Worm (Caenorhabditis elegans): ENCODE data around the gene spig-3.

spig-3 gene

DNA sequence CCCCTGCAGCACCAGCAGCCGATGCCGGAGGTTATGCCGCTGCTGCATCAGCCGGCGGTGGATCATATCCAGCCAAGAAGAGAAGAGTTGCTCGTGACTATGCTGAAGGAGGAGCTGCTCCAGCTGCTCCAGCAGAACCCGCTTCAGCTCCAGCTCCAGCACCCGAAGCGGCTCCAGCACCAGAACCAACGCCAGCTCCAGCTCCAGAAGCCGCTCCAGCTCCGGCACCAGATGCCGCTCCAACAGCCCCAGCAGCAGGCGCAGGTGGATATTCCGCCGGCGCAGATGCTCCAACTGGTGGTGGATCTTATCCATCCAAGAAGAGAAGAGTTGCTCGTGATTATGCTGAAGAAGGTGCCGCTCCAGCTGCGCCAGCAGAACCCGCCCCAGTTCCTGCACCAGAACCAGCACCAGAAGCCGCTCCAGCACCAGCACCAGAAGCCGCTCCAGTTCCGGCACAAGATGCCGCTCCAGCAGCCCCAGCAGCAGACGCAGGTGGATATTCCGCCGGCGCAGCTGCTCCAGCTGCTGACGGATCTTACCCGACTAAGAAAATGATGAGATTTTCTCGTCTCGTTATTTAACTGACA, 21.4 kb upstream of the spig-3 start:
- TF ChIP-seq nhr-28 (tag; optimal IDR thresholded peaks at IDR 0.05) = no peak
- no peak for TF ChIP-seq nhr-12 (tag; optimal IDR thresholded peaks at IDR 0.05)
- TF ChIP-seq hmg-11 (tag; optimal IDR thresholded peaks at IDR 0.05) = no peak
- no peak for TF ChIP-seq daf-12 (tag; optimal IDR thresholded peaks at IDR 0.05)

ce11 chrV:14320246-14320645, 20.8 kb upstream of the spig-3 start, which contains the start of gene F47B8.14:
Gene F47B8.14, plus strand, starts transcription at chrV:14320546.
- TF ChIP-seq snpc-4 (tag; optimal IDR thresholded peaks at IDR 0.05) (no peak), mdl-1 (tag; optimal IDR thresholded peaks at IDR 0.05) (no peak), ceh-9 (tag; optimal IDR thresholded peaks at IDR 0.05) (no peak), nhr-25 (tag; optimal IDR thresholded peaks at IDR 0.05) (no peak), fkh-2 (tag; optimal IDR thresholded peaks at IDR 0.05) (no peak)

DNA sequence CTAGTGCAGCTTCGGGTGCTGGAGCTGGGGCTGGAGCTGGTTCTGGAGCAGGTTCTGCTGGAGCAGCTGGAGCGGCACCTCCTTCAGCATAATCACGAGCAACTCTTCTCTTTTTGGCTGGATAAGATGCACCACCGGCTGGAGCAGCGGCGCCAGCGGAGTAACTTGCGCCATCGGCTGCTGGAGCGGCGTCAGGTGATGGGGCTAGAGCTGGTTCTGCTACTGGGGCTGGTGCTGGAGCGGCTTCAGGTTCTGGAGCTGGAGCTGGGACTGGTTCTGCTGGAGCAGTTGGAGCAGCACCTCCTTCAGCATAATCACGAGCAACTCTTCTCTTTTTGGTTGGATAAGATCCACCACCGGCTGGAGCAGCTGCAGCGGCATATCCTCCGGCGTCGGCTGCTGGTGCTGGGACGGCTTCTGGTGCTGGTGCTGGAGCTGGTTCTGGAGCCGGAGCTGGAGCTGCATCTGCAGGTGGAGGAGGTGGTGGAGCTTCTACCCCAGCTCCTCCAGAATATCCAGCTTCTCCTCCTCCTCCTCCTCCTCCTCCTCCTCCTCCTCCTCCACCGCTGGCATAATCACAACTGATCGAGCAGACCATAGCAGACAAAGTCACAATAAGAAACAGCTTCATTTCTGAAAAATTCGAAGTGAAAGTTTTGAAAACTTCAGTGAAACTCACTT, 19.8 kb upstream of the spig-3 start, which contains the start of gene F47B8.13:
F47B8.13 (minus strand) TSS at position 631 of the 681 bp plus-strand sequence.
- TF ChIP-seq nfya-1 (tag; optimal IDR thresholded peaks at IDR 0.05; ENCODE audit: insufficient read depth) = no peak
- TF ChIP-seq ceh-9 (tag; optimal IDR thresholded peaks at IDR 0.05) = no peak
- TF ChIP-seq hmg-11 (tag; optimal IDR thresholded peaks at IDR 0.05) = no peak
- no peak for TF ChIP-seq unc-39 (tag; optimal IDR thresholded peaks at IDR 0.05)
- no peak for TF ChIP-seq nhr-43 (tag; optimal IDR thresholded peaks at IDR 0.05; ENCODE audit: poor library complexity, severe bottlenecking)
- no peak for TF ChIP-seq jun-1 (tag; optimal IDR thresholded peaks at IDR 0.05)
- TF ChIP-seq ama-1 (optimal IDR thresholded peaks at IDR 0.05) = no peak

DNA sequence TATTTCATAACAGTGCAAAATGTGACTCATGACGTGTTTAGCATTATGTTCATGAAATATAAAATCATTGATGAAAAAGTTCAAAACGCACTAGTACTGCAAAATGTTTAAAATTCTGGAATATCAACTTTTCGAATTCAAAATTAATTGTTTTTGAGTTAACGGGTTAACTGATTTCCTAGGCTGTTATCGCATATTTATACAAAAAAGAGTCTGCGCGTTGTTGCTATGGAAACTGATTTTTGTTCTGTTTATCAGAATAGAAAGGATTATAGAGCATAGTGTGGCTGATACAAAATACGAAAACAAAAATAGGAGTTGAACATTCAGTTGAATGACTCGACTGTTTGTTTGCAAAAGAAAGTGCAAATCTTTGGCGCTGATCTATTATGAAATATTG, 18.2 kb upstream of the spig-3 start:
- no peak for TF ChIP-seq nfya-1 (tag; optimal IDR thresholded peaks at IDR 0.05; ENCODE audit: insufficient read depth)
- no peak for TF ChIP-seq unc-62 (GFP tag; optimal IDR thresholded peaks at IDR 0.05)
- no peak for TF ChIP-seq eor-1 (tag; optimal IDR thresholded peaks at IDR 0.05)
- no peak for TF ChIP-seq ceh-9 (tag; optimal IDR thresholded peaks at IDR 0.05)
- TF ChIP-seq daf-12 (tag; optimal IDR thresholded peaks at IDR 0.05) = no peak
- TF ChIP-seq R02D3.7 (tag; optimal IDR thresholded peaks at IDR 0.05) = no peak
- no peak for TF ChIP-seq fos-1 (tag; optimal IDR thresholded peaks at IDR 0.05)
- TF ChIP-seq ama-1 (optimal IDR thresholded peaks at IDR 0.05) = no peak
- no peak for TF ChIP-seq egl-27 (tag; optimal IDR thresholded peaks at IDR 0.05)
- no peak for TF ChIP-seq ztf-11 (tag; optimal IDR thresholded peaks at IDR 0.05)
- no peak for TF ChIP-seq nhr-28 (tag; optimal IDR thresholded peaks at IDR 0.05)
- TF ChIP-seq fkh-10 (GFP tag; optimal IDR thresholded peaks at IDR 0.05) = no peak
- no peak for TF ChIP-seq unc-39 (tag; optimal IDR thresholded peaks at IDR 0.05)
- no peak for TF ChIP-seq nhr-25 (tag; optimal IDR thresholded peaks at IDR 0.05)
- TF ChIP-seq mml-1 (tag; optimal IDR thresholded peaks at IDR 0.05) = no peak
- TF ChIP-seq ceh-82 (tag; optimal IDR thresholded peaks at IDR 0.05) = no peak
- no peak for TF ChIP-seq hmg-11 (tag; optimal IDR thresholded peaks at IDR 0.05)
- no peak for TF ChIP-seq snpc-4 (tag; optimal IDR thresholded peaks at IDR 0.05)

DNA sequence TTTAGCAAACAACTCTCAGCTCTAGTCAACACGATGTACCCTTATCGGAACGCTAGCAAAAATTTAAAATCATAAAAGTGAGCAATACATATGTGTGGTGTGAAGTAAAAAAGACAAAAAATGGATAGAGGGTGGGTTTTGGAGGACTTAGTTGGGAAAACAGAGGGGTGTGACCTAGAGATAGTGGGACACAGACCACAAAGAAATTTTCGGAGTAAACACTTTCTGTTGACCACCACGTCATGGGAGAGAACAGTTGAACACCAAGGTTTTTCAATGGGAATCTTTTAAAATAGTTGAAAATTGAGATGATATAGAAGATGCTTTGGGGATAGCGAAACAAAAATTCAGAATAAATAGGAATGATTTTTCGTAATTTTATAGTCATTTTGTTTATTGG, 17.7 kb upstream of the spig-3 start:
- TF ChIP-seq snpc-4 (tag; optimal IDR thresholded peaks at IDR 0.05) = peak; percentile 41
- peak; percentile 11 for TF ChIP-seq nfya-1 (tag; optimal IDR thresholded peaks at IDR 0.05; ENCODE audit: insufficient read depth)
- no peak for TF ChIP-seq eor-1 (tag; optimal IDR thresholded peaks at IDR 0.05)
- no peak for TF ChIP-seq fkh-10 (GFP tag; optimal IDR thresholded peaks at IDR 0.05)
- peak; percentile 71 for TF ChIP-seq pha-4 (tag; optimal IDR thresholded peaks at IDR 0.05)

ce11 chrV:14316525-14316924, 17.1 kb upstream of the spig-3 start, which contains the start of gene F47B8.2:
Gene F47B8.2, minus strand, starts transcription at chrV:14316625.
- no peak for TF ChIP-seq egl-5 (tag; optimal IDR thresholded peaks at IDR 0.05)

DNA sequence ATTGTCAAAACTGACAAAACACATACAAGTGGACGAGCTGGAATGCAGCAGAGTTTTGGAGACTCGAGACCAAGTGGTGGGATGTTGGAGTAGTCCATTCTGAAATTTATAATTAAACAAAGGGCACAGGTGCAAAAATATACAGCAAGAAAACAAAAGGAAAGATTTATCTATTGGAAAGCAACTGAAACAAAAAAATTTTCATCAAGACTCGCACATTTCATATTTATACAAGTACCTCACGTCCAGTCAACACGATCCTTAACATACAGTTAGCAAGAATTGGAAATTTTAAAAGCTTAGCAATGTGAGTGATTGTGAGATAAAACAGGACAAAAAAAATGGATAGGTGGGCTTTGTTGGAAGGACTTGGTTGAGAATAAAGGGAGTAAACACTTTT, 14.8 kb upstream of the spig-3 start, which contains the start of gene F47B8.1:
F47B8.1 (minus strand) TSS at position 101 of the 400 bp plus-strand sequence.
- TF ChIP-seq aly-2 (tag; optimal IDR thresholded peaks at IDR 0.05) (no peak), nhr-76 (tag; optimal IDR thresholded peaks at IDR 0.05) (no peak), snpc-4 (tag; optimal IDR thresholded peaks at IDR 0.05) (no peak), nhr-43 (tag; optimal IDR thresholded peaks at IDR 0.05; ENCODE audit: poor library complexity, severe bottlenecking) (no peak), lsy-12 (tag; optimal IDR thresholded peaks at IDR 0.05) (no peak), ceh-28 (tag; optimal IDR thresholded peaks at IDR 0.05) (no peak), nfya-1 (tag; optimal IDR thresholded peaks at IDR 0.05; ENCODE audit: insufficient read depth) (no peak), nhr-77 (tag; optimal IDR thresholded peaks at IDR 0.05) (no peak), lin-39 (tag; optimal IDR thresholded peaks at IDR 0.05) (no peak), ceh-9 (tag; optimal IDR thresholded peaks at IDR 0.05) (no peak), nhr-237 (tag; optimal IDR thresholded peaks at IDR 0.05) (no peak), jun-1 (tag; optimal IDR thresholded peaks at IDR 0.05) (no peak), sea-2 (GFP tag; optimal IDR thresholded peaks at IDR 0.05) (no peak), ceh-82 (tag; optimal IDR thresholded peaks at IDR 0.05) (no peak), ceh-16 (tag; optimal IDR thresholded peaks at IDR 0.05) (no peak), unc-62 (GFP tag; optimal IDR thresholded peaks at IDR 0.05) (no peak)

Data from whole organism, L3 larva.